Worm (Caenorhabditis elegans): ENCODE measurements around the gene daf-37.

Gene daf-37

ce11 chrII:6170236-6170635 is 37.8 kb downstream of the daf-37 start:
- TF ChIP-seq somi-1 (GFP tag; optimal IDR thresholded peaks at IDR 0.05) = no peak
- TF ChIP-seq F22D6.2 (tag; optimal IDR thresholded peaks at IDR 0.05) = no peak
- TF ChIP-seq mcd-1 (GFP tag; IDR thresholded peaks at IDR 0.05) = no peak
- no peak for TF ChIP-seq ccch-3 (GFP tag; optimal IDR thresholded peaks at IDR 0.05)
- TF ChIP-seq ztf-3 (GFP tag; optimal IDR thresholded peaks at IDR 0.05) = no peak
- TF ChIP-seq snpc-1.3 (tag; optimal IDR thresholded peaks at IDR 0.05; ENCODE audit: insufficient read depth) = no peak
- TF ChIP-seq ceh-27 (GFP tag; optimal IDR thresholded peaks at IDR 0.05) = no peak
- no peak for TF ChIP-seq T07F8.4 (tag; optimal IDR thresholded peaks at IDR 0.05)
- TF ChIP-seq rpc-1 (optimal IDR thresholded peaks at IDR 0.05) = no peak
- no peak for TF ChIP-seq rpc-1 (tag; optimal IDR thresholded peaks at IDR 0.05)
- TF ChIP-seq Y56A3A.18 (GFP tag; IDR thresholded peaks at IDR 0.05) = no peak
- TF ChIP-seq F33H1.4 (GFP tag; IDR thresholded peaks at IDR 0.05) = no peak
- no peak for TF ChIP-seq ztf-18 (tag; optimal IDR thresholded peaks at IDR 0.05)
- TF ChIP-seq sea-2 (GFP tag; IDR thresholded peaks at IDR 0.05) = no peak
- no peak for TF ChIP-seq lin-35 (GFP tag; optimal IDR thresholded peaks at IDR 0.05)
- TF ChIP-seq hlh-12 (tag; optimal IDR thresholded peaks at IDR 0.05) = no peak
- TF ChIP-seq efl-1 (GFP tag; optimal IDR thresholded peaks at IDR 0.05) = no peak
- no peak for TF ChIP-seq ceh-79 (tag; optimal IDR thresholded peaks at IDR 0.05)
- no peak for TF ChIP-seq fkh-3 (tag; optimal IDR thresholded peaks at IDR 0.05)

ce11 chrII:6169156-6169555 is 38.9 kb downstream of the daf-37 start, which contains the start of gene hst-3.1:
Gene hst-3.1 (minus strand): TSS chrII:6169256.
- TF ChIP-seq mel-28 (tag; optimal IDR thresholded peaks at IDR 0.05; ENCODE audit: borderline replicate concordance) (no peak), ceh-27 (GFP tag; optimal IDR thresholded peaks at IDR 0.05) (no peak), cebp-1 (GFP tag; IDR thresholded peaks at IDR 0.05) (no peak), cebp-1 (tag; optimal IDR thresholded peaks at IDR 0.05) (no peak), nhr-90 (tag; optimal IDR thresholded peaks at IDR 0.05) (no peak), ztf-3 (GFP tag; optimal IDR thresholded peaks at IDR 0.05) (no peak), rpc-1 (optimal IDR thresholded peaks at IDR 0.05) (no peak), rpc-1 (tag; optimal IDR thresholded peaks at IDR 0.05) (no peak), ztf-18 (tag; optimal IDR thresholded peaks at IDR 0.05) (no peak), attf-6 (GFP tag; IDR thresholded peaks at IDR 0.05) (no peak), lag-1 (GFP tag; IDR thresholded peaks at IDR 0.05) (no peak)

- TF ChIP-seq tbp1 (GFP tag; optimal IDR thresholded peaks at IDR 0.05) (peak; percentile 77), rpc-1 (optimal IDR thresholded peaks at IDR 0.05) (peak; percentile 20), rpc-1 (tag; optimal IDR thresholded peaks at IDR 0.05) (peak; percentile 67), sdz-38 (tag; optimal IDR thresholded peaks at IDR 0.05) (no peak), B0261.1 (tag; optimal IDR thresholded peaks at IDR 0.05) (peak; percentile 27)
Measured at ce11 chrII:6168714-6169113, 39.3 kb downstream of the daf-37 start.

ce11 chrII:6165152-6165551 is 42.9 kb downstream of the daf-37 start:
- TF ChIP-seq let-607 (tag; optimal IDR thresholded peaks at IDR 0.05) = no peak
- no peak for TF ChIP-seq F23B12.7 (tag; optimal IDR thresholded peaks at IDR 0.05; ENCODE audit: insufficient read depth)
- TF ChIP-seq hsf-1 (GFP tag; IDR thresholded peaks at IDR 0.05) = no peak
- no peak for TF ChIP-seq snpc-4 (GFP tag; optimal IDR thresholded peaks at IDR 0.05)
- TF ChIP-seq snpc-4 (tag; optimal IDR thresholded peaks at IDR 0.05) = no peak
- TF ChIP-seq tlf-1 (GFP tag; optimal IDR thresholded peaks at IDR 0.05) = no peak
- no peak for TF ChIP-seq nhr-179 (tag; optimal IDR thresholded peaks at IDR 0.05)
- no peak for TF ChIP-seq ztf-3 (GFP tag; optimal IDR thresholded peaks at IDR 0.05)
- no peak for TF ChIP-seq F22D6.2 (tag; optimal IDR thresholded peaks at IDR 0.05)
- no peak for TF ChIP-seq ztf-6 (GFP tag; IDR thresholded peaks at IDR 0.05)
